Worm (Caenorhabditis elegans) whole organism, late embryonic: Measurements from ENCODE around the gene npax-3.
A peak's percentile ranks its signal among the peaks of the same experiment; 100 is the strongest.

Experiments
- C38D4.7 ChIP-seq: fragments of 200-800 bp; sonication (Bioruptor generic); optimal IDR thresholded peaks from 2 replicates; lab custom pipeline; 2018; ENCODE audit warnings: mild to moderate bottlenecking, missing genetic modification characterization, moderate library complexity, missing compliant biosample characterization
- ceh-14 ChIP-seq: sonication (generic microtip); optimal IDR thresholded peaks from 2 replicates; lab custom pipeline; 2016; ENCODE audit warnings: missing genotype, missing genetic modification characterization, missing compliant biosample characterization
- ceh-19 ChIP-seq: fragments of 200-800 bp; sonication (Bioruptor generic); optimal IDR thresholded peaks from 2 replicates; lab custom pipeline; 2018; ENCODE audit warnings: mild to moderate bottlenecking, missing genetic modification characterization, missing compliant biosample characterization
- ceh-2 ChIP-seq: sonication (generic microtip); optimal IDR thresholded peaks from 2 replicates; lab custom pipeline; 2016; ENCODE audit warnings: missing genotype, missing genetic modification characterization, missing compliant biosample characterization
- ceh-24 ChIP-seq: sonication (generic microtip); optimal IDR thresholded peaks from 2 replicates; lab custom pipeline; 2016; ENCODE audit warnings: mild to moderate bottlenecking, missing genetic modification characterization, missing compliant biosample characterization
- ceh-30 ChIP-seq: fragments of 150-350 bp; optimal IDR thresholded peaks from 2 replicates; lab custom pipeline; 2014; ENCODE audit warnings: missing biosample characterization, missing genetic modification characterization
- ceh-31 ChIP-seq: sonication (generic microtip); optimal IDR thresholded peaks from 2 replicates; lab custom pipeline; 2016; ENCODE audit warnings: missing genetic modification characterization, missing compliant biosample characterization
- ceh-34 ChIP-seq: sonication (generic microtip); optimal IDR thresholded peaks from 2 replicates; lab custom pipeline; 2016; ENCODE audit warnings: mild to moderate bottlenecking, missing genetic modification characterization, missing compliant biosample characterization
- che-1 ChIP-seq: sonication (generic microtip); optimal IDR thresholded peaks from 2 replicates; lab custom pipeline; 2016; ENCODE audit warnings: mild to moderate bottlenecking, missing genetic modification characterization, missing compliant biosample characterization
- dmd-4 ChIP-seq: sonication (generic microtip); optimal IDR thresholded peaks from 2 replicates; lab custom pipeline; 2016; ENCODE audit warnings: borderline replicate concordance, missing genetic modification characterization, missing compliant biosample characterization
- elt-2 ChIP-seq: sonication (generic microtip); optimal IDR thresholded peaks from 2 replicates; lab custom pipeline; 2016; ENCODE audit warnings: missing genetic modification reagents, missing genetic modification characterization, missing compliant biosample characterization
- ets-4 ChIP-seq: sonication (generic microtip); optimal IDR thresholded peaks from 2 replicates; lab custom pipeline; 2016; ENCODE audit warnings: missing genetic modification characterization, missing compliant biosample characterization
- fax-1 ChIP-seq: sonication (generic microtip); optimal IDR thresholded peaks from 2 replicates; lab custom pipeline; 2016; ENCODE audit warnings: missing genotype, missing genetic modification characterization, missing compliant biosample characterization
- hlh-8 ChIP-seq: sonication (generic microtip); optimal IDR thresholded peaks from 2 replicates; lab custom pipeline; 2016; ENCODE audit warnings: missing genotype, missing genetic modification characterization, missing compliant biosample characterization
- lim-6 ChIP-seq: sonication (generic microtip); optimal IDR thresholded peaks from 2 replicates; lab custom pipeline; 2016; ENCODE audit warnings: missing genetic modification characterization, missing compliant biosample characterization
- lin-11 ChIP-seq: fragments of 200-800 bp; sonication (Bioruptor generic); optimal IDR thresholded peaks from 2 replicates; lab custom pipeline; 2018; ENCODE audit warnings: mild to moderate bottlenecking, missing genetic modification characterization, missing compliant biosample characterization
- mec-3 ChIP-seq: sonication (generic microtip); optimal IDR thresholded peaks from 2 replicates; lab custom pipeline; 2016; ENCODE audit warnings: borderline replicate concordance, missing genetic modification characterization, missing compliant biosample characterization
- nfya-1 ChIP-seq: sonication (generic microtip); optimal IDR thresholded peaks from 2 replicates; lab custom pipeline; 2017; ENCODE audit warnings: missing genetic modification characterization, mild to moderate bottlenecking, missing compliant biosample characterization, antibody characterized with exemption, moderate library complexity
- nhr-11 ChIP-seq: fragments of 150-350 bp; optimal IDR thresholded peaks from 2 replicates; lab custom pipeline; 2014; ENCODE audit warnings: missing biosample characterization, missing genetic modification characterization
- nhr-232 ChIP-seq: sonication (generic microtip); optimal IDR thresholded peaks from 2 replicates; lab custom pipeline; 2016; ENCODE audit warnings: missing genetic modification characterization, missing compliant biosample characterization
- npax-4 ChIP-seq: sonication (generic microtip); optimal IDR thresholded peaks from 2 replicates; lab custom pipeline; 2016; ENCODE audit warnings: missing genetic modification characterization, missing compliant biosample characterization
- odd-2 ChIP-seq: sonication (generic microtip); optimal IDR thresholded peaks from 2 replicates; lab custom pipeline; 2017; ENCODE audit warnings: antibody characterized with exemption, mild to moderate bottlenecking, missing genetic modification characterization, missing compliant biosample characterization
- pag-3 ChIP-seq: sonication (generic microtip); optimal IDR thresholded peaks from 2 replicates; lab custom pipeline; 2016; ENCODE audit warnings: missing compliant biosample characterization, missing genetic modification characterization, borderline replicate concordance
- pat-9 ChIP-seq: fragments of 200-800 bp; sonication (Bioruptor generic); optimal IDR thresholded peaks from 2 replicates; lab custom pipeline; 2018; ENCODE audit warnings: mild to moderate bottlenecking, missing genetic modification characterization, moderate library complexity, missing compliant biosample characterization
- pax-1 ChIP-seq: fragments of 150-350 bp; optimal IDR thresholded peaks from 2 replicates; lab custom pipeline; 2014; ENCODE audit warnings: missing biosample characterization, missing genetic modification characterization
- pha-4 ChIP-seq: fragments of 150-350 bp; optimal IDR thresholded peaks from 2 replicates; lab custom pipeline; 2018; ENCODE audit warnings: missing biosample characterization, missing genetic modification reagents, missing genetic modification characterization
- pqm-1 ChIP-seq: sonication (generic microtip); optimal IDR thresholded peaks from 2 replicates; lab custom pipeline; 2016; ENCODE audit warnings: missing genetic modification characterization, missing compliant biosample characterization
- pros-1 ChIP-seq: fragments of 150-350 bp; optimal IDR thresholded peaks from 2 replicates; lab custom pipeline; 2014; ENCODE audit warnings: missing biosample characterization, missing genetic modification reagents, missing genetic modification characterization
- rnt-1 ChIP-seq: sonication (generic microtip); optimal IDR thresholded peaks from 2 replicates; lab custom pipeline; 2016; ENCODE audit warnings: missing genetic modification characterization, missing compliant biosample characterization
- syd-9 ChIP-seq: sonication (generic microtip); optimal IDR thresholded peaks from 2 replicates; lab custom pipeline; 2016; ENCODE audit warnings: mild to moderate bottlenecking, missing genetic modification characterization, moderate library complexity, missing compliant biosample characterization
- tbx-2 ChIP-seq: sonication (generic microtip); optimal IDR thresholded peaks from 2 replicates; lab custom pipeline; 2016; ENCODE audit warnings: missing genetic modification characterization, missing compliant biosample characterization
- tbx-7 ChIP-seq: sonication (generic microtip); optimal IDR thresholded peaks from 2 replicates; lab custom pipeline; 2016; ENCODE audit warnings: missing genotype, missing genetic modification characterization, missing compliant biosample characterization
- ttx-3 ChIP-seq: sonication (generic microtip); optimal IDR thresholded peaks from 2 replicates; lab custom pipeline; 2016; ENCODE audit warnings: missing genetic modification reagents, missing genetic modification characterization, missing compliant biosample characterization
- unc-42 ChIP-seq: sonication (generic microtip); optimal IDR thresholded peaks from 2 replicates; lab custom pipeline; 2016; ENCODE audit warnings: missing genotype, missing genetic modification characterization, missing compliant biosample characterization
- unc-55 ChIP-seq: sonication (generic microtip); optimal IDR thresholded peaks from 2 replicates; lab custom pipeline; 2017; ENCODE audit warnings: missing biosample characterization, missing genetic modification reagents, missing genetic modification characterization
- zip-5 ChIP-seq: sonication (generic microtip); optimal IDR thresholded peaks from 2 replicates; lab custom pipeline; 2016; ENCODE audit warnings: missing genetic modification characterization, missing compliant biosample characterization

Gene npax-3

DNA sequence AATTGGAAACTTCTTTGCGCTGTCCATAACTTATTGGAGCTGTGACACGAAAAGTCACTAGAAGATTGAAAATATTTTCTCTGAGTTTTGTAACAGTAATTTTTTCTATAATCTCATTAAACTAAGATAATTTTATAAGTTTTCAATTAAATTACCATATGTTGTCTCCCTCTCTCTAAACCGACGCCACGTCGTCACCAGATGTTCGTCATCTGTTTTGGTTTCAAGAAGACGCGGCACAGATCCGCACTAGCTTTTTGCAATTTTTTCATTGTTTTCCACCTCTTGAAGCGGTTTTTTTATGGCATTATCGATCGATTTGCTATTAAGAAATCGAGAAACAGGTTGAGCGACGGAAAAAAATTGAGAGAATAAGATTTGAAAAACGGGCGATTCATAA is 24.0 kb downstream of the npax-3 start:
- peak; percentile 85 for TF ChIP-seq hlh-8
- no peak for TF ChIP-seq ceh-24
- TF ChIP-seq nhr-232 (tag; lab: Kevin White, UChicago), result no peak
- TF ChIP-seq ceh-34 (tag; lab: Kevin White, UChicago), result no peak
- no peak for TF ChIP-seq ceh-31 (tag; lab: Kevin White, UChicago)

ce11 chrIV:10799354-10799753 is 28.6 kb downstream of the npax-3 start, which contains the start of gene zipt-2.1:
Gene zipt-2.1, plus strand, starts transcription at chrIV:10799654.
- TF ChIP-seq unc-42 (tag; lab: Kevin White, UChicago) (no peak), fax-1 (tag; lab: Kevin White, UChicago) (no peak), pros-1 (no peak)
- TF ChIP-seq, all 69 proteins: peak for 0

DNA sequence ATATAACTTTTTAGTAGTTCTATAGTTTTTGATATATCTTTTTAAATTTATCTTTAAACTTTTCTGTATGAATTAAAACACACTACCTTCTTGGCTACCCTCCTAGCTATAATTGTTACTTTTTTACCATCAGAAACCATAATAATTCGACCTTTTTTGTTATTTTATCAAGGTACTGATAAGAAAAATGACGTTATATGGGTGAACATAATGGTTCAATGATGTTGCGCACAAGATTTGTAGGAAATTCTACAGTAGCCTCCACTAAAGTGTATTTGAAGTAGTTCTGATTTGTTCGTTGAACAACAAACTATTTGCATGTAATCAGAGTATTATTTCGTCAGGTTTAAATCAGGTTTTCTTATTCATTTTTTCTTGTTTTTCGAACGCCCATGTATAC is 29.3 kb downstream of the npax-3 start:
- TF ChIP-seq zip-5 (tag; lab: Kevin White, UChicago), result no peak
- TF ChIP-seq pax-1 (tag; lab: Kevin White, UChicago), result no peak
- TF ChIP-seq mec-3 (tag; lab: Kevin White, UChicago), result no peak
- TF ChIP-seq ttx-3 (tag; lab: Kevin White, UChicago), result no peak
- TF ChIP-seq lin-11 (tag; lab: Kevin White, UChicago), result no peak
- peak; percentile 36 for TF ChIP-seq elt-2 (tag; lab: Kevin White, UChicago)
- TF ChIP-seq che-1 (tag; lab: Kevin White, UChicago), result no peak
- no peak for TF ChIP-seq C38D4.7 (GFP tag; lab: Kevin White, UChicago)
- no peak for TF ChIP-seq tbx-7 (tag; lab: Kevin White, UChicago)

DNA sequence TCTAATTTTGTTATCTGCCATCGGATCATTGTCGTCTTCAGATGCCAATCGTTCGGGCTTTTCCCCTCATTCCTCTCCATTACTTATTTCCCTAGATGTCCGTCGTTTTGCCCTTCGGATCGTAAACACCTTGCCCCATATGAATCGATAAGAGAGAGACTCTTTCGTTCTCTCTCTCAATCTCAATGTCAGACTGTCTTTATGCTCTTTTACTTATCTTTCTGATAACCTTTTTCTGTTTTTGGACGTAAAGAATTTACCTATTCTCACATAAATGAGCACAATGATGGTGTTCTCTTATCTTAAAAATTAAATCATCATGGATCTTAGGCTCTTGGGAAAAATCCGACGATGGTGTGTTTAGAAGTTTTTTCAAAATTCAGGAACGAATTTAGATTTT is 31.2 kb downstream of the npax-3 start:
- TF ChIP-seq lim-6 (tag; lab: Kevin White, UChicago), result no peak
- TF ChIP-seq ets-4, result no peak
- no peak for TF ChIP-seq pha-4 (tag; lab: Kevin White, UChicago)
- TF ChIP-seq elt-2 (tag; lab: Kevin White, UChicago), result peak; percentile 53
- no peak for TF ChIP-seq nfya-1 (tag; lab: Kevin White, UChicago)
- TF ChIP-seq, all 69 proteins: peak for 1

DNA sequence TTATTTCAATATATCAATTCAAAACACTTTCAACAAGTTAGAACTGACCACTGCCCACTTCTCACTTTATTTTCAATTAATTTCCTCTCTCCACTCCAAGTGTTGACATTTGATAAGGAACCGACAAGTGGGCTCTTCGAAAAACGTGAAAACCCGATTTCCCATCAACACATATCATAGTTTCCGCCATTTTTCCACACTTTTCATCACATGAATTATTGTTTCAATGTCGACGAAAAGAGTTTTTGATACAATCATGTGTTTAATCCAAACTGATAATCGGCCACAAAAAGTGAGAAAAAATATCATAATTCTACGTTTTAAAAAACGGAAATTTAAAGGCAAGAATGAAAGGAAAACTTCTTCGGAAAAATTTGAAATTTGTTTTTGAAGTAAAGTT is 32.3 kb downstream of the npax-3 start:
- TF ChIP-seq mec-3 (tag; lab: Kevin White, UChicago) (no peak), unc-55 (GFP tag; lab: Kevin White, UChicago) (no peak), pat-9 (tag; lab: Kevin White, UChicago) (no peak), pqm-1 (tag; lab: Kevin White, UChicago) (no peak), ceh-2 (tag; lab: Kevin White, UChicago) (no peak), ceh-14 (no peak), tbx-7 (tag; lab: Kevin White, UChicago) (no peak), ttx-3 (tag; lab: Kevin White, UChicago) (no peak), nhr-232 (tag; lab: Kevin White, UChicago) (no peak), syd-9 (no peak), zip-5 (tag; lab: Kevin White, UChicago) (no peak)

- TF ChIP-seq odd-2 (no peak), tbx-2 (tag; lab: Kevin White, UChicago) (no peak), C38D4.7 (GFP tag; lab: Kevin White, UChicago) (no peak), ceh-34 (tag; lab: Kevin White, UChicago) (no peak), rnt-1 (tag; lab: Kevin White, UChicago) (no peak), tbx-7 (tag; lab: Kevin White, UChicago) (no peak), ceh-19 (no peak), pqm-1 (tag; lab: Kevin White, UChicago) (no peak), npax-4 (tag; lab: Kevin White, UChicago) (no peak), nhr-11 (no peak), pag-3 (no peak), dmd-4 (no peak), ceh-30 (tag; lab: Kevin White, UChicago) (no peak)
- TF ChIP-seq, all 69 proteins: peak for 0
Observed at ce11 chrIV:10790353-10790752, 37.6 kb downstream of the npax-3 start, which contains the start of gene pept-2. Gene pept-2, plus strand, starts transcription at chrIV:10790653.
